Worm (Caenorhabditis elegans) whole organism, L1 larva: ENCODE results near the gene T07D4.5.

Source experiments
- aha-1 ChIP-seq: fragments of 150-350 bp; optimal IDR thresholded peaks from 2 replicates; lab custom pipeline; 2014; ENCODE audit warnings: missing biosample characterization, missing genetic modification characterization
- ceh-63 ChIP-seq: fragments of 200-800 bp; sonication (Bioruptor generic); optimal IDR thresholded peaks from 2 replicates; lab custom pipeline; 2018; ENCODE audit warnings: mild to moderate bottlenecking, missing genetic modification characterization, missing compliant biosample characterization
- ceh-8 ChIP-seq: fragments of 200-800 bp; sonication (Bioruptor generic); optimal IDR thresholded peaks from 2 replicates; lab custom pipeline; 2018; ENCODE audit warnings: mild to moderate bottlenecking, missing genetic modification characterization, moderate library complexity, missing compliant biosample characterization
- ceh-82 ChIP-seq, 3 experiments: fragments of 150-350 bp in 1 of 3; sonication (generic microtip) in 2 of 3; optimal IDR thresholded peaks; 2 replicates each; lab custom pipeline; 2014 to 2017; ENCODE audit warnings: missing biosample characterization in 3 of 3, missing genetic modification characterization in 3 of 3
- ceh-88 ChIP-seq: fragments of 200-800 bp; sonication (Bioruptor generic); IDR thresholded peaks from 2 replicates; pipeline ENCODE4 v1.3.6; 2022; ENCODE audit warnings: missing genetic modification characterization, missing compliant biosample characterization
- ceh-90 ChIP-seq: sonication (generic microtip); optimal IDR thresholded peaks from 2 replicates; lab custom pipeline; 2016; ENCODE audit warnings: missing genetic modification characterization, missing compliant biosample characterization
- dpl-1 ChIP-seq, 3 experiments: fragments of 150-350 bp in 2 of 3; sonication (generic microtip) in 1 of 3; optimal IDR thresholded peaks; 2 replicates each; lab custom pipeline; 2014 to 2017; ENCODE audit warnings: missing biosample characterization in 3 of 3, missing genetic modification characterization in 3 of 3, missing genetic modification reagents in 3 of 3
- dsc-1 ChIP-seq: sonication (generic microtip); optimal IDR thresholded peaks from 2 replicates; lab custom pipeline; 2016; ENCODE audit warnings: mild to moderate bottlenecking, missing genetic modification characterization, missing compliant biosample characterization
- efl-1 ChIP-seq, 4 experiments: fragments of 150-350 bp; optimal IDR thresholded peaks in 3 of 4; peaks in 1 of 4; 1 replicate in 1 of 4; 2 replicates in 3 of 4; lab custom pipeline; 2014; ENCODE audit warnings: missing biosample characterization in 2 of 4, missing genetic modification characterization in 2 of 4, missing genetic modification reagents in 2 of 4
- egl-13 ChIP-seq: sonication (generic microtip); optimal IDR thresholded peaks from 2 replicates; lab custom pipeline; 2016; ENCODE audit warnings: missing genotype, missing genetic modification reagents, missing genetic modification characterization, missing compliant biosample characterization
- egl-27 ChIP-seq, 2 experiments: fragments of 150-350 bp in 1 of 2; sonication (generic microtip); optimal IDR thresholded peaks; 3 replicates each; lab custom pipeline; 2017 to 2018; ENCODE audit warnings: missing biosample characterization in 2 of 2, missing genetic modification characterization in 2 of 2, missing genetic modification reagents in 2 of 2
- elt-2 ChIP-seq: sonication (generic microtip); optimal IDR thresholded peaks from 2 replicates; lab custom pipeline; 2016; ENCODE audit warnings: missing genetic modification characterization, mild to moderate bottlenecking, inconsistent platforms, missing compliant biosample characterization, missing genetic modification reagents
- elt-3 ChIP-seq, 6 experiments: fragments of 150-350 bp in 1 of 6; sonication (generic microtip); optimal IDR thresholded peaks; 2 replicates each; lab custom pipeline; 2017 to 2018; ENCODE audit warnings: missing biosample characterization in 6 of 6, missing genetic modification characterization in 6 of 6, inconsistent platforms in 1 of 6
- fkh-4 ChIP-seq: sonication (generic microtip); optimal IDR thresholded peaks from 2 replicates; lab custom pipeline; 2016; ENCODE audit warnings: missing compliant biosample characterization, missing genetic modification characterization, borderline replicate concordance
- irx-1 ChIP-seq: sonication (generic microtip); optimal IDR thresholded peaks from 2 replicates; lab custom pipeline; 2016; ENCODE audit warnings: missing genetic modification characterization, missing compliant biosample characterization
- isw-1 ChIP-seq: fragments of 200-800 bp; sonication (Bioruptor generic); IDR thresholded peaks from 2 replicates; pipeline ENCODE4 v1.3.6; 2022; ENCODE audit warnings: missing genetic modification characterization, missing compliant biosample characterization
- mdl-1 ChIP-seq, 2 experiments: fragments of 150-350 bp; optimal IDR thresholded peaks; 2 replicates each; lab custom pipeline; 2014 to 2017; ENCODE audit warnings: missing biosample characterization in 2 of 2, missing genetic modification characterization in 2 of 2, inconsistent platforms in 1 of 2
- mep-1 ChIP-seq: fragments of 150-350 bp; optimal IDR thresholded peaks from 2 replicates; lab custom pipeline; 2014; ENCODE audit warnings: missing biosample characterization, missing genetic modification characterization
- nhr-11 ChIP-seq: fragments of 150-350 bp; optimal IDR thresholded peaks from 2 replicates; lab custom pipeline; 2014; ENCODE audit warnings: missing biosample characterization, missing genetic modification characterization
- nhr-19 ChIP-seq: fragments of 200-800 bp; sonication (Bioruptor generic); conservative IDR thresholded peaks from 2 replicates; pipeline ENCODE4 v1.3.6; 2022; ENCODE audit warnings: missing genetic modification characterization, missing compliant biosample characterization
- nhr-20 ChIP-seq: sonication (generic microtip); optimal IDR thresholded peaks from 2 replicates; lab custom pipeline; 2016; ENCODE audit warnings: mild to moderate bottlenecking, missing genetic modification characterization, missing compliant biosample characterization
- nhr-237 ChIP-seq: fragments of 150-350 bp; optimal IDR thresholded peaks from 2 replicates; lab custom pipeline; 2014; ENCODE audit warnings: missing biosample characterization, missing genetic modification characterization
- nhr-71 ChIP-seq: sonication (generic microtip); optimal IDR thresholded peaks from 2 replicates; lab custom pipeline; 2016; ENCODE audit warnings: mild to moderate bottlenecking, missing genetic modification characterization, moderate library complexity, missing compliant biosample characterization
- nhr-76 ChIP-seq: sonication (generic microtip); optimal IDR thresholded peaks from 2 replicates; lab custom pipeline; 2017; ENCODE audit warnings: missing biosample characterization, missing genetic modification characterization
- nhr-85 ChIP-seq: sonication (generic microtip); peaks from one replicate; lab custom pipeline; 2016; ENCODE audit warnings: missing genetic modification characterization, inconsistent platforms, missing compliant biosample characterization
- nhr-90 ChIP-seq: sonication (generic microtip); optimal IDR thresholded peaks from 2 replicates; lab custom pipeline; 2016; ENCODE audit warnings: mild to moderate bottlenecking, missing genetic modification characterization, missing compliant biosample characterization; ENCODE audit not compliant: poor library complexity
- pag-3 ChIP-seq: sonication (generic microtip); optimal IDR thresholded peaks from 2 replicates; lab custom pipeline; 2017; ENCODE audit warnings: missing genetic modification characterization, mild to moderate bottlenecking, missing compliant biosample characterization, antibody characterized with exemption, borderline replicate concordance; ENCODE audit not compliant: insufficient read depth
- pax-3 ChIP-seq: fragments of 200-800 bp; sonication (Bioruptor generic); optimal IDR thresholded peaks from 2 replicates; lab custom pipeline; 2018; ENCODE audit warnings: mild to moderate bottlenecking, missing genetic modification characterization, moderate library complexity, missing compliant biosample characterization
- rnt-1 ChIP-seq: sonication (generic microtip); optimal IDR thresholded peaks from 2 replicates; lab custom pipeline; 2016; ENCODE audit warnings: mild to moderate bottlenecking, missing genetic modification characterization, moderate library complexity, missing compliant biosample characterization
- skn-1 ChIP-seq: fragments of 150-350 bp; optimal IDR thresholded peaks from 2 replicates; lab custom pipeline; 2014; ENCODE audit warnings: missing biosample characterization, missing genetic modification characterization
- snpc-4 ChIP-seq: fragments of 150-350 bp; optimal IDR thresholded peaks from 2 replicates; lab custom pipeline; 2014; ENCODE audit warnings: missing biosample characterization, missing genetic modification characterization
- sox-4 ChIP-seq: sonication (generic microtip); optimal IDR thresholded peaks from 2 replicates; lab custom pipeline; 2016; ENCODE audit warnings: missing genetic modification characterization, missing compliant biosample characterization
- sptf-1 ChIP-seq: fragments of 150-350 bp; optimal IDR thresholded peaks from 2 replicates; lab custom pipeline; 2014; ENCODE audit warnings: missing biosample characterization, missing genetic modification characterization
- tbx-2 ChIP-seq: sonication (generic microtip); optimal IDR thresholded peaks from 2 replicates; lab custom pipeline; 2016; ENCODE audit warnings: missing genetic modification characterization, missing compliant biosample characterization
- tlp-1 ChIP-seq: fragments of 150-350 bp; optimal IDR thresholded peaks from 2 replicates; lab custom pipeline; 2014; ENCODE audit warnings: missing biosample characterization, missing genetic modification characterization
- unc-30 ChIP-seq: sonication (generic microtip); optimal IDR thresholded peaks from 2 replicates; lab custom pipeline; 2017; ENCODE audit warnings: missing biosample characterization, missing genetic modification characterization
- unc-86 ChIP-seq: sonication (generic microtip); optimal IDR thresholded peaks from 2 replicates; lab custom pipeline; 2016; ENCODE audit warnings: missing genetic modification characterization, missing compliant biosample characterization
- xbp-1 ChIP-seq: sonication (generic microtip); optimal IDR thresholded peaks from 2 replicates; lab custom pipeline; 2016; ENCODE audit warnings: missing genetic modification characterization, missing compliant biosample characterization
- zag-1 ChIP-seq: fragments of 150-350 bp; optimal IDR thresholded peaks from 2 replicates; lab custom pipeline; 2014; ENCODE audit warnings: missing biosample characterization, missing genetic modification characterization
- zip-4 ChIP-seq: fragments of 200-800 bp; sonication (Bioruptor generic); optimal IDR thresholded peaks from 2 replicates; lab custom pipeline; 2018; ENCODE audit warnings: mild to moderate bottlenecking, missing genetic modification characterization, moderate library complexity, missing compliant biosample characterization
- ztf-11 ChIP-seq, 2 experiments: sonication (generic microtip); optimal IDR thresholded peaks; 2 replicates each; lab custom pipeline; 2016 to 2017; ENCODE audit warnings: missing genetic modification characterization in 2 of 2, missing biosample characterization in 1 of 2, missing compliant biosample characterization in 1 of 2
- ztf-4 ChIP-seq: fragments of 150-350 bp; optimal IDR thresholded peaks from 2 replicates; lab custom pipeline; 2014; ENCODE audit warnings: missing biosample characterization, missing genetic modification characterization

Gene T07D4.5

ce11 chrII:8877032-8877985, 6.8 kb downstream of the T07D4.5 start:
- TF ChIP-seq snpc-4 (tag; lab: Kevin White, UChicago) (peak; percentile 85), dsc-1 (tag; lab: Kevin White, UChicago) (no peak), elt-3 (tag; optimal IDR thresholded peaks at IDR 0.05; lab: Kevin White, UChicago) (no peak), ceh-88 (no peak), tbx-2 (no peak), pax-3 (tag; lab: Kevin White, UChicago) (no peak), fkh-4 (no peak), zag-1 (tag; lab: Kevin White, UChicago) (no peak), rnt-1 (peak; percentile 64), isw-1 (GFP tag; lab: Robert Waterston, UW) (no peak), nhr-85 (tag; lab: Kevin White, UChicago) (peak; percentile 8), efl-1 (optimal IDR thresholded peaks at IDR 0.05; lab: Kevin White, UChicago) (no peak), efl-1 (GFP tag; optimal IDR thresholded peaks at IDR 0.05 in 1 of 2; lab: Kevin White, UChicago) (peak in 1 of 2 experiments; percentile 35)

DNA sequence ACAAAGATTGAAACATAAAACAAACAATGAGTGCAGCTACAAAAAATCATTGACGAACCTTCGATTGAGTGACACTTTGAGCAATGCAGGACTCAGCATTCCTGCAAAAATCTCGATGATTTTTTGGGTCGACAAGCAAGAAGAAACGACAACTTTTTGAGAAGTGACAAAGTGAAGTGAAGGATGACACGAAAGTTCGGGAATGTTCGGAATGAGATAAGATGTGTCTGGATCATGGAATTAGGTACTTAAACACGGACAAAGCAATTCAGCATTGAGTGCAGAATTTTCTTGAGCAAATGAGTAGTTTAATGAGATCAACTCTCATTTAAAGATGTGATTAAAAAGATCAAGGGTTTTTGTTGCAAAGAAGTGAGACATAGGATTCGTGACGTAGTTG, 10.3 kb downstream of the T07D4.5 start, which contains the start of gene T07D4.2:
Gene T07D4.2 (minus strand): TSS at position 101 of the 400 bp plus-strand sequence.
- TF ChIP-seq nhr-19 (GFP tag; lab: Robert Waterston, UW) = no peak
- no peak for TF ChIP-seq ceh-90 (tag; lab: Kevin White, UChicago)
- no peak for TF ChIP-seq tbx-2
- TF ChIP-seq rnt-1 = peak; percentile 12
- no peak for TF ChIP-seq xbp-1 (tag; lab: Kevin White, UChicago)
- no peak for TF ChIP-seq irx-1 (tag; lab: Kevin White, UChicago)
- TF ChIP-seq skn-1 = no peak

ce11 chrII:8866844-8867243, 17.3 kb downstream of the T07D4.5 start:
- TF ChIP-seq nhr-71 (tag; lab: Kevin White, UChicago) = peak; percentile 24
- no peak for TF ChIP-seq ceh-90 (tag; lab: Kevin White, UChicago)
- no peak for TF ChIP-seq ztf-11 (tag; optimal IDR thresholded peaks at IDR 0.05; lab: Kevin White, UChicago)
- no peak for TF ChIP-seq unc-86 (tag; lab: Kevin White, UChicago)
- TF ChIP-seq sox-4 = no peak
- no peak for TF ChIP-seq nhr-237 (tag; lab: Kevin White, UChicago)
- TF ChIP-seq elt-2 (tag; lab: Kevin White, UChicago) = peak; percentile 31
- no peak for TF ChIP-seq nhr-11
- TF ChIP-seq tbx-2 = no peak
- TF ChIP-seq isw-1 (GFP tag; lab: Robert Waterston, UW) = no peak
- TF ChIP-seq snpc-4 (tag; lab: Kevin White, UChicago) = no peak
- no peak for TF ChIP-seq mdl-1 (tag; optimal IDR thresholded peaks at IDR 0.05; lab: Kevin White, UChicago)
- TF ChIP-seq ceh-63 (GFP tag; lab: Kevin White, UChicago) = no peak
- no peak for TF ChIP-seq mep-1 (tag; lab: Kevin White, UChicago)
- no peak for TF ChIP-seq nhr-20 (tag; lab: Kevin White, UChicago)
- no peak for TF ChIP-seq zip-4
- TF ChIP-seq sptf-1 (tag; lab: Kevin White, UChicago) = no peak
- no peak for TF ChIP-seq aha-1
- TF ChIP-seq unc-30 (tag; lab: Kevin White, UChicago) = no peak
- peak; percentile 7 for TF ChIP-seq ceh-8 (GFP tag; lab: Kevin White, UChicago)
- TF ChIP-seq egl-13 = no peak
- no peak for TF ChIP-seq ceh-82 (tag; optimal IDR thresholded peaks at IDR 0.05; lab: Kevin White, UChicago)

ce11 chrII:8865078-8865477, 19.1 kb downstream of the T07D4.5 start, which contains the start of gene npr-20:
Gene npr-20 (minus strand): TSS chrII:8865178.
- TF ChIP-seq nhr-237 (tag; lab: Kevin White, UChicago) (no peak), nhr-76 (no peak), rnt-1 (no peak), dpl-1 (GFP tag; optimal IDR thresholded peaks at IDR 0.05; lab: Kevin White, UChicago) (no peak), nhr-71 (tag; lab: Kevin White, UChicago) (no peak), ztf-4 (tag; lab: Kevin White, UChicago) (no peak), zag-1 (tag; lab: Kevin White, UChicago) (no peak), nhr-90 (tag; lab: Kevin White, UChicago) (no peak), egl-27 (tag; optimal IDR thresholded peaks at IDR 0.05; lab: Kevin White, UChicago) (no peak), xbp-1 (tag; lab: Kevin White, UChicago) (no peak), pag-3 (tag; lab: Kevin White, UChicago) (no peak), tlp-1 (tag; lab: Kevin White, UChicago) (no peak), irx-1 (tag; lab: Kevin White, UChicago) (no peak)
- TF ChIP-seq, all 84 proteins: peak for 0
